Worm (Caenorhabditis elegans) whole organism, young adult: ENCODE data around the gene kin-34.

ENCODE experiments used
- B0336.3 ChIP-seq: fragments of 200-800 bp; sonication (Bioruptor generic); IDR thresholded peaks from 2 replicates; pipeline ENCODE4 v1.3.6; 2022; ENCODE audit warnings: missing genetic modification characterization, missing compliant biosample characterization
- athp-1 ChIP-seq: sonication (generic microtip); optimal IDR thresholded peaks from 2 replicates; lab custom pipeline; 2017; ENCODE audit warnings: mild to moderate bottlenecking, missing genetic modification characterization, missing compliant biosample characterization
- ceh-100 ChIP-seq: fragments of 200-800 bp; sonication (Bioruptor generic); IDR thresholded peaks from 2 replicates; pipeline ENCODE4 v1.3.6; 2022; ENCODE audit warnings: missing genetic modification reagents, missing genetic modification characterization, missing compliant biosample characterization
- ceh-79 ChIP-seq: sonication (generic microtip); optimal IDR thresholded peaks from 2 replicates; lab custom pipeline; 2017; ENCODE audit warnings: mild to moderate bottlenecking, missing genetic modification characterization, missing compliant biosample characterization
- dox-1 ChIP-seq: fragments of 200-800 bp; sonication (Bioruptor generic); IDR thresholded peaks from 2 replicates; pipeline ENCODE4 v1.3.6; 2022; ENCODE audit warnings: missing genetic modification reagents, missing genetic modification characterization, missing compliant biosample characterization
- let-526 ChIP-seq: fragments of 200-800 bp; sonication (Bioruptor generic); IDR thresholded peaks from 2 replicates; pipeline ENCODE4 v1.3.6; 2022; ENCODE audit warnings: missing genetic modification reagents, missing genetic modification characterization, missing compliant biosample characterization
- lin-35 ChIP-seq, 3 experiments: fragments of 150-350 bp in 2 of 3; sonication (generic microtip) in 1 of 3; optimal IDR thresholded peaks; 2 replicates each; lab custom pipeline; 2014 to 2018; ENCODE audit warnings: missing biosample characterization in 3 of 3, missing genetic modification characterization in 3 of 3, missing genetic modification reagents in 3 of 3

ce11 chrV:234572-234971, 11.4 kb downstream of the kin-34 start, which contains the start of gene kin-33:
- no peak for TF ChIP-seq ceh-79 (tag; lab: Kevin White, UChicago)
- no peak for TF ChIP-seq dox-1
- no peak for TF ChIP-seq ceh-100 (GFP tag; lab: Robert Waterston, UW)
- no peak for TF ChIP-seq let-526 (GFP tag; lab: Robert Waterston, UW)
- TF ChIP-seq athp-1, result no peak
- TF ChIP-seq lin-35 (GFP tag; optimal IDR thresholded peaks at IDR 0.05; lab: Kevin White, UChicago), result no peak
- no peak for TF ChIP-seq B0336.3 (GFP tag; lab: Robert Waterston, UW)
